Worm (Caenorhabditis elegans) whole organism, midembryonic: ENCODE data around the gene syp-1.
A peak's percentile ranks its signal among the peaks of the same experiment; 100 is the strongest.

ENCODE experiments used
- flt-1 ChIP-seq: fragments of 200-800 bp; sonication (Bioruptor generic); IDR thresholded peaks from 2 replicates; pipeline ENCODE4 v1.3.6; 2022; ENCODE audit warnings: missing genetic modification characterization, missing compliant biosample characterization
- med-1 ChIP-seq: sonication (generic microtip); optimal IDR thresholded peaks from 2 replicates; lab custom pipeline; 2017; ENCODE audit warnings: missing genetic modification characterization, mild to moderate bottlenecking, missing compliant biosample characterization, antibody characterized with exemption, missing genetic modification reagents; ENCODE audit not compliant: insufficient read depth
- ref-1 ChIP-seq: fragments of 200-800 bp; sonication (Bioruptor generic); conservative IDR thresholded peaks from 2 replicates; pipeline ENCODE4 v1.3.6; 2022; ENCODE audit warnings: missing genetic modification reagents, missing genetic modification characterization, missing compliant biosample characterization
- tab-1 ChIP-seq: fragments of 200-800 bp; sonication (Bioruptor generic); IDR thresholded peaks from 2 replicates; pipeline ENCODE4 v1.3.6; 2022; ENCODE audit warnings: missing genetic modification characterization, missing compliant biosample characterization
- ztf-29 ChIP-seq: fragments of 200-800 bp; sonication (Bioruptor generic); IDR thresholded peaks from 2 replicates; pipeline ENCODE4 v1.3.6; 2022; ENCODE audit warnings: missing genetic modification reagents, missing genetic modification characterization, missing compliant biosample characterization

DNA sequence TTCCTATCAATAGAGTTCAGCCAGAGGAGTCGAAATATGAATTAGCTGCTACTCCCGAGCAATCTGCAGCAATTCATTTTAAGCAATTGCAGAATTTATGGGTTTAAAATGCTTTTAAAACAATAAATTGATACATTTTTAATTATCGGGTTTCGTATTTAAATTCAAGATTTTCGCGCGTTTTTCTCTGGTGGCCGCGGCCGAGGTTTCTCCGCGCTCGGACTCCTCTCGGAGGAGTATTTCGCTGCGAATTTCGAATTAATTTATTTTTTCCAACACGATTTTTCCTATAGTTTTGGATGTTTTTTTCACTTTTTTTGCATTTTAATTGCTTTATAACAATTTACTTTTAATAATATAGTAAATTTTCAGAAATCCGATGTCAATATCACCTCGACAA is 2.6 kb upstream of the syp-1 start, which contains the start of gene F13A7.14:
- no peak for TF ChIP-seq ztf-29 (GFP tag; lab: Robert Waterston, UW)
- TF ChIP-seq ref-1, result no peak
- TF ChIP-seq med-1 (GFP tag; lab: Kevin White, UChicago), result no peak
- TF ChIP-seq tab-1 (GFP tag; lab: Robert Waterston, UW), result no peak
- TF ChIP-seq flt-1 (GFP tag; lab: Robert Waterston, UW), result peak; percentile 74
